Worm (Caenorhabditis elegans) whole organism, L4 larva: ENCODE results near the gene yars-2.

Experiments
- F10B5.3 ChIP-seq: sonication (generic microtip); optimal IDR thresholded peaks from 2 replicates; lab custom pipeline; 2016; ENCODE audit warnings: mild to moderate bottlenecking, missing genetic modification characterization, missing compliant biosample characterization
- F49E8.2 ChIP-seq: sonication (generic microtip); optimal IDR thresholded peaks from 2 replicates; lab custom pipeline; 2016; ENCODE audit warnings: missing compliant biosample characterization, mild to moderate bottlenecking, missing genetic modification characterization, borderline replicate concordance
- R02D3.7 ChIP-seq: fragments of 150-350 bp; sonication (generic microtip); optimal IDR thresholded peaks from 3 replicates; lab custom pipeline; 2014; ENCODE audit warnings: missing biosample characterization, missing genetic modification characterization
- T20F7.1 ChIP-seq: fragments of 200-800 bp; sonication (Bioruptor generic); optimal IDR thresholded peaks from 2 replicates; lab custom pipeline; 2018; ENCODE audit warnings: mild to moderate bottlenecking, missing genetic modification characterization, missing compliant biosample characterization
- Y105C5A.15 ChIP-seq: fragments of 200-800 bp; sonication (Bioruptor generic); IDR thresholded peaks from 2 replicates; pipeline ENCODE4 v1.3.6; 2022; ENCODE audit warnings: missing genetic modification characterization, missing compliant biosample characterization
- Y5F2A.4 ChIP-seq: fragments of 200-800 bp; sonication (Bioruptor generic); optimal IDR thresholded peaks from 2 replicates; lab custom pipeline; 2018; ENCODE audit warnings: mild to moderate bottlenecking, missing genetic modification characterization, missing compliant biosample characterization
- Y75B8A.6 ChIP-seq: fragments of 200-800 bp; sonication (Bioruptor generic); IDR thresholded peaks from 2 replicates; pipeline ENCODE4 v1.3.6; 2022; ENCODE audit warnings: missing genetic modification reagents, missing genetic modification characterization, missing compliant biosample characterization
- ama-1 ChIP-seq: fragments of 150-350 bp; optimal IDR thresholded peaks from 2 replicates; lab custom pipeline; 2014; ENCODE audit warnings: inconsistent platforms, mixed read lengths
- arid-1 ChIP-seq: fragments of 200-800 bp; sonication (Bioruptor generic); conservative IDR thresholded peaks from 2 replicates; pipeline ENCODE4 v1.3.6; 2022; ENCODE audit warnings: missing genetic modification reagents, missing genetic modification characterization, missing compliant biosample characterization
- ceh-20 ChIP-seq: fragments of 200-800 bp; sonication (Bioruptor generic); IDR thresholded peaks from 2 replicates; pipeline ENCODE4 v1.3.6; 2022; ENCODE audit warnings: missing genetic modification reagents, missing genetic modification characterization, missing compliant biosample characterization
- ceh-28 ChIP-seq: fragments of 150-350 bp; optimal IDR thresholded peaks from 2 replicates; lab custom pipeline; 2014; ENCODE audit warnings: missing biosample characterization, missing genetic modification reagents, missing genetic modification characterization
- ceh-32 ChIP-seq: sonication (generic microtip); optimal IDR thresholded peaks from 2 replicates; lab custom pipeline; 2016; ENCODE audit warnings: mild to moderate bottlenecking, missing genetic modification characterization, missing compliant biosample characterization; ENCODE audit not compliant: poor library complexity
- ceh-62 ChIP-seq: sonication (generic microtip); optimal IDR thresholded peaks from 2 replicates; lab custom pipeline; 2017; ENCODE audit warnings: missing biosample characterization, missing genetic modification characterization
- cey-2 ChIP-seq: sonication (generic microtip); optimal IDR thresholded peaks from 3 replicates; lab custom pipeline; 2017; ENCODE audit warnings: missing genetic modification characterization, mild to moderate bottlenecking, missing compliant biosample characterization, antibody characterized with exemption, borderline replicate concordance; ENCODE audit not compliant: insufficient read depth
- ctbp-1 ChIP-seq: fragments of 200-800 bp; sonication (Bioruptor generic); IDR thresholded peaks from 2 replicates; pipeline ENCODE4 v1.3.6; 2022; ENCODE audit warnings: missing genetic modification reagents, missing genetic modification characterization, missing compliant biosample characterization
- dmd-6 ChIP-seq: fragments of 200-800 bp; sonication (Bioruptor generic); IDR thresholded peaks from 2 replicates; pipeline ENCODE4 v1.3.6; 2022; ENCODE audit warnings: missing genetic modification reagents, missing genetic modification characterization, missing compliant biosample characterization
- dmd-8 ChIP-seq: fragments of 200-800 bp; sonication (Bioruptor generic); IDR thresholded peaks from 2 replicates; pipeline ENCODE4 v1.3.6; 2022; ENCODE audit warnings: missing genetic modification characterization, missing compliant biosample characterization
- dmd-9 ChIP-seq: fragments of 200-800 bp; sonication (Bioruptor generic); IDR thresholded peaks from 2 replicates; pipeline ENCODE4 v1.3.6; 2022; ENCODE audit warnings: missing genetic modification reagents, missing genetic modification characterization, missing compliant biosample characterization
- egl-43 ChIP-seq: fragments of 200-800 bp; sonication (Bioruptor generic); IDR thresholded peaks from 2 replicates; pipeline ENCODE4 v1.3.6; 2022; ENCODE audit warnings: missing genetic modification reagents, missing genetic modification characterization, missing compliant biosample characterization
- hlh-11 ChIP-seq: fragments of 200-800 bp; sonication (Bioruptor generic); optimal IDR thresholded peaks from 2 replicates; lab custom pipeline; 2018; ENCODE audit warnings: mild to moderate bottlenecking, missing genetic modification characterization, missing compliant biosample characterization
- hmg-1.1 ChIP-seq: fragments of 200-800 bp; sonication (Bioruptor generic); IDR thresholded peaks from 2 replicates; pipeline ENCODE4 v1.3.6; 2022; ENCODE audit warnings: missing genetic modification reagents, missing genetic modification characterization, missing compliant biosample characterization
- lin-1 ChIP-seq: fragments of 200-800 bp; sonication (Bioruptor generic); IDR thresholded peaks from 2 replicates; pipeline ENCODE4 v1.3.6; 2022; ENCODE audit warnings: missing genetic modification reagents, missing genetic modification characterization, missing compliant biosample characterization
- lin-15B ChIP-seq: fragments of 150-350 bp; sonication (generic microtip); optimal IDR thresholded peaks from 3 replicates; lab custom pipeline; 2014; ENCODE audit warnings: missing biosample characterization, missing genetic modification characterization
- lin-29 ChIP-seq: fragments of 200-800 bp; sonication (Bioruptor generic); IDR thresholded peaks from 2 replicates; pipeline ENCODE4 v1.3.6; 2022; ENCODE audit warnings: missing genetic modification reagents, missing genetic modification characterization, missing compliant biosample characterization
- lin-38 ChIP-seq: fragments of 200-800 bp; sonication (Bioruptor generic); IDR thresholded peaks from 2 replicates; pipeline ENCODE4 v1.3.6; 2022; ENCODE audit warnings: missing genetic modification reagents, missing genetic modification characterization, missing compliant biosample characterization
- lin-39 ChIP-seq: fragments of 150-350 bp; optimal IDR thresholded peaks from 2 replicates; lab custom pipeline; 2014; ENCODE audit warnings: missing biosample characterization, missing genetic modification reagents, missing genetic modification characterization
- madf-9 ChIP-seq: fragments of 200-800 bp; sonication (Bioruptor generic); conservative IDR thresholded peaks from 2 replicates; pipeline ENCODE4 v1.3.6; 2022; ENCODE audit warnings: missing genetic modification reagents, missing genetic modification characterization, missing compliant biosample characterization
- mdt-29 ChIP-seq: fragments of 200-800 bp; sonication (Bioruptor generic); IDR thresholded peaks from 2 replicates; pipeline ENCODE4 v1.3.6; 2022; ENCODE audit warnings: missing genetic modification reagents, missing genetic modification characterization, missing compliant biosample characterization
- mep-1 ChIP-seq: fragments of 150-350 bp; sonication (generic microtip); optimal IDR thresholded peaks from 3 replicates; lab custom pipeline; 2014; ENCODE audit warnings: missing biosample characterization, missing genetic modification characterization
- mxl-3 ChIP-seq: fragments of 200-800 bp; sonication (Bioruptor generic); optimal IDR thresholded peaks from 2 replicates; lab custom pipeline; 2018; ENCODE audit warnings: mild to moderate bottlenecking, missing genetic modification characterization, missing compliant biosample characterization
- nhr-10 ChIP-seq: fragments of 150-350 bp; optimal IDR thresholded peaks from 2 replicates; lab custom pipeline; 2014; ENCODE audit warnings: missing biosample characterization, missing genetic modification characterization
- nhr-102 ChIP-seq: sonication (generic microtip); optimal IDR thresholded peaks from 2 replicates; lab custom pipeline; 2016; ENCODE audit warnings: mild to moderate bottlenecking, missing genetic modification characterization, moderate library complexity, missing compliant biosample characterization
- nhr-11 ChIP-seq: fragments of 150-350 bp; optimal IDR thresholded peaks from 2 replicates; lab custom pipeline; 2014; ENCODE audit warnings: missing biosample characterization, missing genetic modification characterization
- nhr-76 ChIP-seq: fragments of 150-350 bp; optimal IDR thresholded peaks from 2 replicates; lab custom pipeline; 2014; ENCODE audit warnings: missing biosample characterization, missing genetic modification characterization
- pha-4 ChIP-seq, 2 experiments: fragments of 150-350 bp in 1 of 2; fragments of 200-800 bp in 1 of 2; sonication (Bioruptor generic) in 1 of 2; IDR thresholded peaks in 1 of 2; optimal IDR thresholded peaks in 1 of 2; 2 replicates each; pipeline versions ENCODE4 v1.3.6 to Lab custom; 2014 to 2022; ENCODE audit warnings: missing genetic modification characterization in 2 of 2, missing genetic modification reagents in 2 of 2, missing biosample characterization in 1 of 2, missing compliant biosample characterization in 1 of 2
- set-16 ChIP-seq: fragments of 200-800 bp; sonication (Bioruptor generic); IDR thresholded peaks from 2 replicates; pipeline ENCODE4 v1.3.6; 2022; ENCODE audit warnings: missing genetic modification reagents, missing genetic modification characterization, missing compliant biosample characterization
- skn-1 ChIP-seq: fragments of 150-350 bp; optimal IDR thresholded peaks from 2 replicates; lab custom pipeline; 2014; ENCODE audit warnings: missing biosample characterization, missing genetic modification characterization
- snpc-4 ChIP-seq: fragments of 150-350 bp; optimal IDR thresholded peaks from 2 replicates; lab custom pipeline; 2014; ENCODE audit warnings: missing biosample characterization, missing genetic modification characterization
- spr-1 ChIP-seq: sonication (generic microtip); optimal IDR thresholded peaks from 2 replicates; lab custom pipeline; 2016; ENCODE audit warnings: mild to moderate bottlenecking, missing genetic modification characterization, missing compliant biosample characterization
- tag-97 ChIP-seq: fragments of 200-800 bp; sonication (Bioruptor generic); IDR thresholded peaks from 2 replicates; pipeline ENCODE4 v1.3.6; 2022; ENCODE audit warnings: missing genetic modification characterization, missing compliant biosample characterization
- zfp-3 ChIP-seq: fragments of 200-800 bp; sonication (Bioruptor generic); conservative IDR thresholded peaks from 2 replicates; pipeline ENCODE4 v1.3.6; 2022; ENCODE audit warnings: missing genetic modification reagents, missing genetic modification characterization, missing compliant biosample characterization
- zip-11 ChIP-seq: fragments of 200-800 bp; sonication (Bioruptor generic); IDR thresholded peaks from 2 replicates; pipeline ENCODE4 v1.3.6; 2022; ENCODE audit warnings: missing genetic modification characterization, missing compliant biosample characterization
- zip-2 ChIP-seq: fragments of 150-350 bp; optimal IDR thresholded peaks from 2 replicates; lab custom pipeline; 2014; ENCODE audit warnings: missing biosample characterization, missing genetic modification characterization
- ztf-7 ChIP-seq: fragments of 150-350 bp; optimal IDR thresholded peaks from 2 replicates; lab custom pipeline; 2014; ENCODE audit warnings: missing biosample characterization, missing genetic modification characterization

The yars-2 gene

DNA sequence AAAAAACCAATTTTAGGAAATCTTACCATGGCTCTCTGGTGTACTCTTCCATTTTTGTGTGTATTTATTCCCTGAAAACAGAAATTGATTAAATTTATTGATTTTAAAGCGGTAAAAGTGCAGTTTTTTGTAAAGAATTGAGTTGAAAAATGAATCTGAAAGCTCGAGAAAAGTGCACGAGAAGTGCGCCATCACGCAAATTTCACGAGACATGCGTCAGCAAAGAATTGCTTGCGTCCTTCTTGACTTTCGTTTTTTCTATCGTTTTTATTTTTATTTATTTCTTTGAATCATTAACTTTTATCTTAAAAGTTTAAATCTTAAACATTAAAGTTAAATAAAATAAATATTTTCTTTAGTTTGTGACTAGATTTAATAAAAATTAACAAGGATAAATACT lies 33.0 kb upstream of the yars-2 start, which contains the start of gene timm-17B.1 (continued):
- TF ChIP-seq pha-4 (GFP tag; IDR thresholded peaks at IDR 0.05; lab: Robert Waterston, UW) (no peak), pha-4 (tag; optimal IDR thresholded peaks at IDR 0.05; lab: Kevin White, UChicago) (peak; percentile 65), nhr-102 (tag; lab: Kevin White, UChicago) (peak; percentile 57), ztf-7 (tag; lab: Kevin White, UChicago) (peak; percentile 84), F10B5.3 (tag; lab: Kevin White, UChicago) (no peak), ceh-28 (tag; lab: Kevin White, UChicago) (no peak), lin-15B (tag; lab: Kevin White, UChicago) (no peak), mdt-29 (GFP tag; lab: Robert Waterston, UW) (no peak), cey-2 (no peak), Y105C5A.15 (no peak), hlh-11 (tag; lab: Kevin White, UChicago) (peak; percentile 57), dmd-8 (no peak), snpc-4 (tag; lab: Kevin White, UChicago) (no peak), Y5F2A.4 (GFP tag; lab: Kevin White, UChicago) (no peak), lin-1 (GFP tag; lab: Robert Waterston, UW) (no peak), skn-1 (tag; lab: Kevin White, UChicago) (no peak), zip-2 (tag; lab: Kevin White, UChicago) (no peak), nhr-10 (tag; lab: Kevin White, UChicago) (no peak), egl-43 (GFP tag; lab: Robert Waterston, UW) (no peak), ceh-32 (tag; lab: Kevin White, UChicago) (no peak), tag-97 (GFP tag; lab: Robert Waterston, UW) (no peak), ceh-62 (tag; lab: Kevin White, UChicago) (no peak), dmd-6 (GFP tag; lab: Robert Waterston, UW) (0 out of 2 replicates have a peak, but pooled peaks have one; percentile 21), madf-9 (no peak), F49E8.2 (tag; lab: Kevin White, UChicago) (no peak), mep-1 (peak; percentile 73), arid-1 (no peak), nhr-76 (tag; lab: Kevin White, UChicago) (no peak), set-16 (GFP tag; lab: Robert Waterston, UW) (no peak), lin-39 (tag; lab: Kevin White, UChicago) (no peak), hmg-1.1 (GFP tag; lab: Robert Waterston, UW) (peak; percentile 66), R02D3.7 (tag; lab: Kevin White, UChicago) (no peak), ceh-20 (GFP tag; lab: Robert Waterston, UW) (no peak), Y75B8A.6 (GFP tag; lab: Robert Waterston, UW) (no peak), spr-1 (tag; lab: Kevin White, UChicago) (peak; percentile 57), lin-29 (GFP tag; lab: Robert Waterston, UW) (no peak)

ce11 chrIV:4744167-4744566 lies 31.7 kb upstream of the yars-2 start, which contains the start of gene hoe-1:
Gene hoe-1, minus strand, starts transcription at chrIV:4744267.
- TF ChIP-seq lin-38 (GFP tag; lab: Robert Waterston, UW) (peak; percentile 43; the same call in 1 of the 2 replicates), zfp-3 (no peak), egl-43 (GFP tag; lab: Robert Waterston, UW) (0 out of 2 replicates have a peak, but pooled peaks have one; percentile 24), nhr-10 (tag; lab: Kevin White, UChicago) (no peak)

DNA sequence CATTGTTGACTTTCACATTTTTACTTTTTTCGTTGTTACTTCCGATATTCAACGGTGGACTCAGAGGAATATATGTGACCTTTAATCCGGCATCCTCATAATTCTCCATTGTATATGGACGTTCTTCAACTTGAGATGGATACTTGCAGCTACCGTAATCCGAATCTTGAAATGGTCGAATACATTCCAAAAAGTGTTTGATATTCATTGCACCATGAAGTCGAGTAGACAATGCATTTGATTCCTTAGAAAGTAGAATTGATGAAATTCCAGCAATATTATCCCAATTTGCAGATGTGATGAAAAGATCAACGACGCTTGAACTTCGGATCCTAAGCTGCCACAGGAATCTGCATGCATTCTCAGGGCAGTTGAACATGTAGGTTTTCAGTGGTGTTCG lies 30.1 kb upstream of the yars-2 start:
- TF ChIP-seq zip-11 (GFP tag; lab: Robert Waterston, UW) (no peak), ctbp-1 (GFP tag; lab: Robert Waterston, UW) (no peak), hmg-1.1 (GFP tag; lab: Robert Waterston, UW) (no peak), lin-29 (GFP tag; lab: Robert Waterston, UW) (no peak), lin-38 (GFP tag; lab: Robert Waterston, UW) (no peak), ama-1 (lab: Kevin White, UChicago) (no peak), nhr-11 (tag; lab: Kevin White, UChicago) (no peak), Y75B8A.6 (GFP tag; lab: Robert Waterston, UW) (no peak), ceh-32 (tag; lab: Kevin White, UChicago) (no peak), ceh-28 (tag; lab: Kevin White, UChicago) (no peak), dmd-9 (GFP tag; lab: Robert Waterston, UW) (no peak), T20F7.1 (no peak), mxl-3 (GFP tag; lab: Kevin White, UChicago) (no peak)
